Fruit fly (Drosophila melanogaster) whole organism: ENCODE measurements around the gene eIF4G2.
A peak's percentile ranks its signal among the peaks of the same experiment; 100 is the strongest.

Experiments used
- CG8478 ChIP-seq: fragments of >200 bp; optimal IDR thresholded peaks from 2 replicates; lab custom pipeline; 2018; ENCODE audit warnings: inconsistent platforms
- EcR ChIP-seq, 2 experiments: fragments of >200 bp; optimal IDR thresholded peaks; 2 replicates each; lab custom pipeline; 2017; ENCODE audit warnings: missing biosample characterization in 2 of 2, missing genetic modification characterization in 2 of 2, missing genetic modification reagents in 2 of 2
- pan ChIP-seq: fragments of >200 bp; optimal IDR thresholded peaks from 2 replicates; lab custom pipeline; 2017
- usp ChIP-seq: fragments of >200 bp; optimal IDR thresholded peaks from 2 replicates; lab custom pipeline; 2017; ENCODE audit warnings: missing biosample characterization, missing genetic modification characterization, mixed read lengths

dm6 chr3R:23791491-23791890 lies 27.5 kb downstream of the eIF4G2 start:
- TF ChIP-seq EcR (GFP tag; optimal IDR thresholded peaks at IDR 0.05; lab: Kevin White, UChicago): no peak
- no peak for TF ChIP-seq usp (GFP tag; lab: Kevin White, UChicago)
- peak; percentile 6 for TF ChIP-seq pan (lab: Kevin White, UChicago)
- no peak for TF ChIP-seq CG8478 (lab: Kevin White, UChicago)
